Worm (Caenorhabditis elegans) whole organism, L4/young adult: ENCODE measurements around the gene Y53G8AR.5.

Experiments
- dao-5 ChIP-seq: sonication (generic microtip); optimal IDR thresholded peaks from 2 replicates; lab custom pipeline; 2016; ENCODE audit warnings: missing genotype, missing genetic modification characterization, moderate library complexity, missing compliant biosample characterization
- him-1 ChIP-seq: sonication (generic microtip); optimal IDR thresholded peaks from 2 replicates; lab custom pipeline; 2016; ENCODE audit warnings: missing genotype, missing genetic modification reagents, missing genetic modification characterization, missing compliant biosample characterization

DNA sequence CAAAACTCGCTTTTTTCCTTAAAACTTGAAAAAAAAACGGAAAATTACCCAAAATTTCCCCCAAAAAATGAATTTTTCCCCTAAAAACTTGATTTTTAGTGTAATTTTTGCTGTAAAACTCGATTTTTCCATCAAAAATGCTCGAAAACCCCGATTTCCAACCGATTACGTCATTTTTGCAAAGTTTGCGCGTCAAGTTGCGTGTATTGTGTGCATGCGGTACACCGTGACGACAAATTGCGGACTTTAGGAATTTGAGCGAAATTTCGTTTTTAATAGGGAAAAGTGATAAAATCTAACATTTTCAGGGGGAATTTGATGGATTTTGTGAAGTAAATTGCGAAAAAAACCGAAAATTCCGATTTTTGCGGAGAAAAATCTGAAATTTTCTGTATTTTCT lies 26.7 kb downstream of the Y53G8AR.5 start:
- TF ChIP-seq dao-5 (tag; lab: Kevin White, UChicago): no peak
- TF ChIP-seq him-1 (tag; lab: Kevin White, UChicago): no peak
